Worm (Caenorhabditis elegans): ENCODE results near the gene F53C3.7.

DNA sequence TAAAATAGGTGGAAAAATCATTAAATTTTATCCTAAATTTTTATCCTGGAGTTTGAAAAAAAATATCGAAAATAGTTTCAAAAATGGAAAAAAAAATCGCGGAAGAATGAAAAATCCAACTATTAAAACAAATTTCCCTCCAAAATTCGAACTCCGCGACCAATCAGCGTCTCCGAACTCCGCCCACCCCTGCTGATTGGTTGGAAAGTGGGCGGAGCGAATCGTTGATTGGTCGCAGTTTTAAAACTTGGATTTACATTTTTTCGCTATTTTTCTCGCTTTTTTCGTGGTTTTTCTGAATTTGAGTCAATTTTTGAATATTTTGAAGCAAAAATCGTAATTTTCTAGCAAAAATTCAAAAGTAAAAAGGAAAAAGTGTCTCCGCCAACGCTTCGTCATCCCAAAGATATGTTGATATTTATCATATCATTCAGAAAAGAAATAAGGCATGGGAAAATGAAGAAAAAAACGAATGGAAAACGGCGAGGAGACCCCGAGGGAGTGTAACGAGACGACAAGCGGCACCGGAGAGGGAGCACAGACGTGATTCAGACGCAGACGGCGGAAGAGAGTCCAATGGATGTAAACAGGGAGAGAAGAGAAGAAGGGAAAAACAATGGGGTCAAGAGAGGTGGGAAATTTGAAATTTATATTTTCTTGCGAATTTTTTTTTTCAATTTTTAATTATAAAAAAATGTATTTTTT is 35.8 kb downstream of the F53C3.7 start:
- no peak for TF ChIP-seq ama-1 (optimal IDR thresholded peaks at IDR 0.05)
- TF ChIP-seq aly-1 (tag; optimal IDR thresholded peaks at IDR 0.05), result no peak
- TF ChIP-seq flt-1 (GFP tag; IDR thresholded peaks at IDR 0.05), result no peak
- no peak for TF ChIP-seq scrt-1 (GFP tag; IDR thresholded peaks at IDR 0.05)
- no peak for TF ChIP-seq ceh-13 (GFP tag; optimal IDR thresholded peaks at IDR 0.05)
- TF ChIP-seq hmbx-1 (tag; optimal IDR thresholded peaks at IDR 0.05), result no peak
- no peak for TF ChIP-seq B0310.2 (tag; optimal IDR thresholded peaks at IDR 0.05)
- no peak for TF ChIP-seq tbx-37 (GFP tag; conservative IDR thresholded peaks at IDR 0.05)
- no peak for TF ChIP-seq sea-1 (GFP tag; conservative IDR thresholded peaks at IDR 0.05)
- no peak for TF ChIP-seq hmg-4 (GFP tag; optimal IDR thresholded peaks at IDR 0.05)
- TF ChIP-seq hnd-1 (tag; optimal IDR thresholded peaks at IDR 0.05), result no peak

Measured in whole organism, early embryonic.